Worm (Caenorhabditis elegans): ENCODE results near the gene scl-6.

DNA sequence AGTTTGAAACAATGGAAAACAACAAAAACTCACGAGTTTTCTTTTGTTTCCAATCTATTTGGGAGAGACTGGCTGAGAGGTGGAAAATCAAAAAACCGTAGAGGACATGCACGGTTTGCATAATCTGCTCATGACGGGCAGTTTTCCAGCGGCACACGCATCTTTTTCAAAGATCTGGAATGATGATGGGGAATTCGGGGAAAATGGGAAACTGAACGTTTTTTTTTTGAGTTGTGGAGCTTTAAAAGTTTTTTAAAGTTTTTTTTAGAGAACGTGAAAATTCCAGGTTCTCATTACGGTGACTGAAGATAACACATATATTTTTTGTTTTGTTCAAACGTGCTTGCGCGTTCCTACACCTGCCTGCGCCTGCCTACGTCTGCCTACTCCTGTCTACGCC lies 8.1 kb downstream of the scl-6 start, which contains the start of gene C39E9.7:
- TF ChIP-seq hmbx-1 (tag; optimal IDR thresholded peaks at IDR 0.05) (no peak), ceh-13 (GFP tag; optimal IDR thresholded peaks at IDR 0.05) (no peak), tbx-37 (GFP tag; conservative IDR thresholded peaks at IDR 0.05) (no peak), ama-1 (optimal IDR thresholded peaks at IDR 0.05) (no peak), tra-4 (tag; optimal IDR thresholded peaks at IDR 0.05) (no peak), hnd-1 (tag; optimal IDR thresholded peaks at IDR 0.05) (no peak), aly-1 (tag; optimal IDR thresholded peaks at IDR 0.05) (no peak), sea-1 (GFP tag; conservative IDR thresholded peaks at IDR 0.05) (no peak), F13C5.2 (tag; optimal IDR thresholded peaks at IDR 0.05) (no peak), ceh-36 (tag; optimal IDR thresholded peaks at IDR 0.05) (no peak), scrt-1 (GFP tag; IDR thresholded peaks at IDR 0.05) (no peak), B0310.2 (tag; optimal IDR thresholded peaks at IDR 0.05) (no peak), tbx-11 (GFP tag; IDR thresholded peaks at IDR 0.05) (no peak)
